Worm (Caenorhabditis elegans) whole organism, L1 larva: Measurements from ENCODE around the gene melo-1.
A peak's percentile ranks its signal among the peaks of the same experiment; 100 is the strongest.

Source experiments
- C04F5.9 ChIP-seq: sonication (generic microtip); optimal IDR thresholded peaks from 2 replicates; lab custom pipeline; 2016; ENCODE audit warnings: missing genetic modification characterization, missing compliant biosample characterization
- C34B4.2 ChIP-seq: sonication (generic microtip); optimal IDR thresholded peaks from 2 replicates; lab custom pipeline; 2017; ENCODE audit warnings: mild to moderate bottlenecking, missing genetic modification characterization, missing compliant biosample characterization
- F16B12.6 ChIP-seq: fragments of 150-350 bp; optimal IDR thresholded peaks from 2 replicates; lab custom pipeline; 2014; ENCODE audit warnings: missing biosample characterization, missing genetic modification characterization
- Y116A8C.19 ChIP-seq: sonication (generic microtip); optimal IDR thresholded peaks from 2 replicates; lab custom pipeline; 2016; ENCODE audit warnings: missing compliant biosample characterization, missing genetic modification characterization, borderline replicate concordance
- aha-1 ChIP-seq: fragments of 150-350 bp; optimal IDR thresholded peaks from 2 replicates; lab custom pipeline; 2014; ENCODE audit warnings: missing biosample characterization, missing genetic modification characterization
- alr-1 ChIP-seq: fragments of 200-800 bp; sonication (Bioruptor generic); optimal IDR thresholded peaks from 2 replicates; lab custom pipeline; 2018; ENCODE audit warnings: borderline replicate concordance, mild to moderate bottlenecking, missing genetic modification characterization, missing compliant biosample characterization
- ama-1 ChIP-seq: fragments of 150-350 bp; optimal IDR thresholded peaks from 2 replicates; lab custom pipeline; 2014
- ceh-8 ChIP-seq: fragments of 200-800 bp; sonication (Bioruptor generic); optimal IDR thresholded peaks from 2 replicates; lab custom pipeline; 2018; ENCODE audit warnings: mild to moderate bottlenecking, missing genetic modification characterization, moderate library complexity, missing compliant biosample characterization
- ceh-88 ChIP-seq: fragments of 200-800 bp; sonication (Bioruptor generic); IDR thresholded peaks from 2 replicates; pipeline ENCODE4 v1.3.6; 2022; ENCODE audit warnings: missing genetic modification characterization, missing compliant biosample characterization
- efl-1 ChIP-seq, 4 experiments: fragments of 150-350 bp; optimal IDR thresholded peaks in 3 of 4; peaks in 1 of 4; 1 replicate in 1 of 4; 2 replicates in 3 of 4; lab custom pipeline; 2014; ENCODE audit warnings: missing biosample characterization in 2 of 4, missing genetic modification characterization in 2 of 4, missing genetic modification reagents in 2 of 4
- egl-27 ChIP-seq, 2 experiments: fragments of 150-350 bp in 1 of 2; sonication (generic microtip); optimal IDR thresholded peaks; 3 replicates each; lab custom pipeline; 2017 to 2018; ENCODE audit warnings: missing biosample characterization in 2 of 2, missing genetic modification characterization in 2 of 2, missing genetic modification reagents in 2 of 2
- elt-2 ChIP-seq: sonication (generic microtip); optimal IDR thresholded peaks from 2 replicates; lab custom pipeline; 2016; ENCODE audit warnings: missing genetic modification characterization, mild to moderate bottlenecking, inconsistent platforms, missing compliant biosample characterization, missing genetic modification reagents
- elt-3 ChIP-seq, 6 experiments: fragments of 150-350 bp in 1 of 6; sonication (generic microtip); optimal IDR thresholded peaks; 2 replicates each; lab custom pipeline; 2017 to 2018; ENCODE audit warnings: missing biosample characterization in 6 of 6, missing genetic modification characterization in 6 of 6, inconsistent platforms in 1 of 6
- fos-1 ChIP-seq: fragments of 150-350 bp; optimal IDR thresholded peaks from 2 replicates; lab custom pipeline; 2014; ENCODE audit warnings: missing biosample characterization, missing genetic modification characterization
- grh-1 ChIP-seq: fragments of 200-800 bp; sonication (Bioruptor generic); IDR thresholded peaks from 2 replicates; pipeline ENCODE4 v1.3.6; 2022; ENCODE audit warnings: missing genetic modification reagents, missing genetic modification characterization, missing compliant biosample characterization
- hlh-4 ChIP-seq: sonication (generic microtip); optimal IDR thresholded peaks from 2 replicates; lab custom pipeline; 2016; ENCODE audit warnings: mild to moderate bottlenecking, missing genetic modification characterization, missing compliant biosample characterization
- irx-1 ChIP-seq: sonication (generic microtip); optimal IDR thresholded peaks from 2 replicates; lab custom pipeline; 2016; ENCODE audit warnings: missing genetic modification characterization, missing compliant biosample characterization
- isw-1 ChIP-seq: fragments of 200-800 bp; sonication (Bioruptor generic); IDR thresholded peaks from 2 replicates; pipeline ENCODE4 v1.3.6; 2022; ENCODE audit warnings: missing genetic modification characterization, missing compliant biosample characterization
- lin-15B ChIP-seq: fragments of 150-350 bp; sonication (generic microtip); optimal IDR thresholded peaks from 3 replicates; lab custom pipeline; 2014; ENCODE audit warnings: missing biosample characterization, missing genetic modification characterization
- lin-39 ChIP-seq: fragments of 150-350 bp; optimal IDR thresholded peaks from 2 replicates; lab custom pipeline; 2014; ENCODE audit warnings: missing biosample characterization, missing genetic modification reagents, missing genetic modification characterization
- mab-9 ChIP-seq: fragments of 200-800 bp; sonication (Bioruptor generic); IDR thresholded peaks from 2 replicates; pipeline ENCODE4 v1.3.6; 2022; ENCODE audit warnings: missing genetic modification reagents, missing genetic modification characterization, missing compliant biosample characterization
- mef-2 ChIP-seq: fragments of 150-350 bp; optimal IDR thresholded peaks from 2 replicates; lab custom pipeline; 2014; ENCODE audit warnings: missing biosample characterization, missing genetic modification characterization
- mep-1 ChIP-seq: fragments of 150-350 bp; optimal IDR thresholded peaks from 2 replicates; lab custom pipeline; 2014; ENCODE audit warnings: missing biosample characterization, missing genetic modification characterization
- nhr-11 ChIP-seq: fragments of 150-350 bp; optimal IDR thresholded peaks from 2 replicates; lab custom pipeline; 2014; ENCODE audit warnings: missing biosample characterization, missing genetic modification characterization
- nhr-28 ChIP-seq: fragments of 150-350 bp; optimal IDR thresholded peaks from 2 replicates; lab custom pipeline; 2014; ENCODE audit warnings: missing biosample characterization, missing genetic modification characterization
- nhr-71 ChIP-seq: sonication (generic microtip); optimal IDR thresholded peaks from 2 replicates; lab custom pipeline; 2016; ENCODE audit warnings: mild to moderate bottlenecking, missing genetic modification characterization, moderate library complexity, missing compliant biosample characterization
- nhr-76 ChIP-seq: sonication (generic microtip); optimal IDR thresholded peaks from 2 replicates; lab custom pipeline; 2017; ENCODE audit warnings: missing biosample characterization, missing genetic modification characterization
- nhr-84 ChIP-seq: sonication (generic microtip); optimal IDR thresholded peaks from 2 replicates; lab custom pipeline; 2017; ENCODE audit warnings: missing biosample characterization, missing genetic modification characterization
- nhr-85 ChIP-seq: sonication (generic microtip); peaks from one replicate; lab custom pipeline; 2016; ENCODE audit warnings: missing genetic modification characterization, inconsistent platforms, missing compliant biosample characterization
- nhr-90 ChIP-seq: sonication (generic microtip); optimal IDR thresholded peaks from 2 replicates; lab custom pipeline; 2016; ENCODE audit warnings: mild to moderate bottlenecking, missing genetic modification characterization, missing compliant biosample characterization; ENCODE audit not compliant: poor library complexity
- pag-3 ChIP-seq: sonication (generic microtip); optimal IDR thresholded peaks from 2 replicates; lab custom pipeline; 2017; ENCODE audit warnings: missing genetic modification characterization, mild to moderate bottlenecking, missing compliant biosample characterization, antibody characterized with exemption, borderline replicate concordance; ENCODE audit not compliant: insufficient read depth
- pqm-1 ChIP-seq: sonication (generic microtip); optimal IDR thresholded peaks from 3 replicates; lab custom pipeline; 2017; ENCODE audit warnings: missing biosample characterization, missing genetic modification characterization
- rnt-1 ChIP-seq: sonication (generic microtip); optimal IDR thresholded peaks from 2 replicates; lab custom pipeline; 2016; ENCODE audit warnings: mild to moderate bottlenecking, missing genetic modification characterization, moderate library complexity, missing compliant biosample characterization
- snpc-4 ChIP-seq: fragments of 150-350 bp; optimal IDR thresholded peaks from 2 replicates; lab custom pipeline; 2014; ENCODE audit warnings: missing biosample characterization, missing genetic modification characterization
- snu-23 ChIP-seq: sonication (generic microtip); optimal IDR thresholded peaks from 2 replicates; lab custom pipeline; 2016; ENCODE audit warnings: missing genetic modification characterization, missing compliant biosample characterization
- sox-4 ChIP-seq: sonication (generic microtip); optimal IDR thresholded peaks from 2 replicates; lab custom pipeline; 2016; ENCODE audit warnings: missing genetic modification characterization, missing compliant biosample characterization
- sptf-1 ChIP-seq: fragments of 150-350 bp; optimal IDR thresholded peaks from 2 replicates; lab custom pipeline; 2014; ENCODE audit warnings: missing biosample characterization, missing genetic modification characterization
- sup-37 ChIP-seq: fragments of 200-800 bp; sonication (Bioruptor generic); optimal IDR thresholded peaks from 2 replicates; lab custom pipeline; 2018; ENCODE audit warnings: mild to moderate bottlenecking, missing genetic modification characterization, missing compliant biosample characterization
- swsn-7 ChIP-seq: sonication (generic microtip); optimal IDR thresholded peaks from 2 replicates; lab custom pipeline; 2016; ENCODE audit warnings: missing genetic modification characterization, missing compliant biosample characterization
- tbx-2 ChIP-seq: sonication (generic microtip); optimal IDR thresholded peaks from 2 replicates; lab custom pipeline; 2016; ENCODE audit warnings: missing genetic modification characterization, missing compliant biosample characterization
- unc-130 ChIP-seq: fragments of 150-350 bp; optimal IDR thresholded peaks from 2 replicates; lab custom pipeline; 2017; ENCODE audit warnings: missing biosample characterization, missing genetic modification characterization, inconsistent platforms
- unc-30 ChIP-seq: sonication (generic microtip); optimal IDR thresholded peaks from 2 replicates; lab custom pipeline; 2017; ENCODE audit warnings: missing biosample characterization, missing genetic modification characterization
- xbp-1 ChIP-seq: sonication (generic microtip); optimal IDR thresholded peaks from 2 replicates; lab custom pipeline; 2016; ENCODE audit warnings: missing genetic modification characterization, missing compliant biosample characterization
- zip-4 ChIP-seq: fragments of 200-800 bp; sonication (Bioruptor generic); optimal IDR thresholded peaks from 2 replicates; lab custom pipeline; 2018; ENCODE audit warnings: mild to moderate bottlenecking, missing genetic modification characterization, moderate library complexity, missing compliant biosample characterization
- ztf-11 ChIP-seq, 2 experiments: sonication (generic microtip); optimal IDR thresholded peaks; 2 replicates each; lab custom pipeline; 2016 to 2017; ENCODE audit warnings: missing genetic modification characterization in 2 of 2, missing biosample characterization in 1 of 2, missing compliant biosample characterization in 1 of 2
- ztf-4 ChIP-seq: fragments of 150-350 bp; optimal IDR thresholded peaks from 2 replicates; lab custom pipeline; 2014; ENCODE audit warnings: missing biosample characterization, missing genetic modification characterization

Gene melo-1

ce11 chrIV:14806903-14807302 lies 20.1 kb downstream of the melo-1 start, which contains the start of gene oig-5:
oig-5 (plus strand) TSS chrIV:14807203.
- TF ChIP-seq C04F5.9 (tag; lab: Kevin White, UChicago) (no peak), snpc-4 (tag; lab: Kevin White, UChicago) (no peak), sox-4 (tag; lab: Kevin White, UChicago) (no peak), swsn-7 (tag; lab: Kevin White, UChicago) (no peak), elt-3 (tag; optimal IDR thresholded peaks at IDR 0.05; lab: Kevin White, UChicago) (no peak), hlh-4 (tag; lab: Kevin White, UChicago) (no peak), mep-1 (no peak), ceh-8 (GFP tag; lab: Kevin White, UChicago) (peak; percentile 5), lin-15B (tag; lab: Kevin White, UChicago) (no peak), unc-130 (no peak), grh-1 (GFP tag; lab: Robert Waterston, UW) (no peak), egl-27 (tag; optimal IDR thresholded peaks at IDR 0.05; lab: Kevin White, UChicago) (no peak), xbp-1 (tag; lab: Kevin White, UChicago) (no peak), mef-2 (tag; lab: Kevin White, UChicago) (no peak), mab-9 (GFP tag; lab: Robert Waterston, UW) (0 out of 2 replicates have a peak, but pooled peaks have one; percentile 7)
- TF ChIP-seq, all 84 proteins: peak for 2

ce11 chrIV:14816288-14816687 lies 29.5 kb downstream of the melo-1 start, which contains the start of gene Y57G11C.46:
Y57G11C.46 (minus strand) TSS chrIV:14816388.
- TF ChIP-seq xbp-1 (tag; lab: Kevin White, UChicago): no peak
- no peak for TF ChIP-seq sox-4 (tag; lab: Kevin White, UChicago)
- no peak for TF ChIP-seq unc-130
- TF ChIP-seq sptf-1 (tag; lab: Kevin White, UChicago): no peak
- TF ChIP-seq unc-30 (tag; lab: Kevin White, UChicago): no peak

- TF ChIP-seq isw-1 (GFP tag; lab: Robert Waterston, UW) (no peak), tbx-2 (tag; lab: Kevin White, UChicago) (no peak), zip-4 (GFP tag; lab: Kevin White, UChicago) (no peak), hlh-4 (tag; lab: Kevin White, UChicago) (no peak), egl-27 (tag; optimal IDR thresholded peaks at IDR 0.05; lab: Kevin White, UChicago) (no peak), snu-23 (GFP tag; lab: Kevin White, UChicago) (no peak), mef-2 (tag; lab: Kevin White, UChicago) (no peak), sptf-1 (tag; lab: Kevin White, UChicago) (no peak), nhr-84 (tag; lab: Kevin White, UChicago) (no peak), aha-1 (tag; lab: Kevin White, UChicago) (no peak), lin-15B (tag; lab: Kevin White, UChicago) (no peak), xbp-1 (tag; lab: Kevin White, UChicago) (no peak), elt-2 (tag; lab: Kevin White, UChicago) (no peak), nhr-11 (tag; lab: Kevin White, UChicago) (no peak), ceh-8 (GFP tag; lab: Kevin White, UChicago) (no peak), nhr-76 (no peak), pqm-1 (tag; lab: Kevin White, UChicago) (no peak), nhr-28 (tag; lab: Kevin White, UChicago) (no peak), pag-3 (no peak), swsn-7 (tag; lab: Kevin White, UChicago) (peak; percentile 10), elt-3 (tag; optimal IDR thresholded peaks at IDR 0.05; lab: Kevin White, UChicago) (peak in 1 of 6 experiments; percentile 2), fos-1 (no peak), Y116A8C.19 (no peak), nhr-90 (tag; lab: Kevin White, UChicago) (peak; percentile 45), rnt-1 (tag; lab: Kevin White, UChicago) (no peak), nhr-71 (tag; lab: Kevin White, UChicago) (peak; percentile 38), mep-1 (no peak), ztf-11 (tag; optimal IDR thresholded peaks at IDR 0.05; lab: Kevin White, UChicago) (no peak), lin-39 (tag; lab: Kevin White, UChicago) (no peak), alr-1 (tag; lab: Kevin White, UChicago) (no peak), ceh-88 (GFP tag; lab: Robert Waterston, UW) (no peak), ama-1 (peak; percentile 38), unc-30 (tag; lab: Kevin White, UChicago) (no peak), irx-1 (tag; lab: Kevin White, UChicago) (no peak), C04F5.9 (tag; lab: Kevin White, UChicago) (no peak), ztf-4 (tag; lab: Kevin White, UChicago) (peak; percentile 37), F16B12.6 (tag; lab: Kevin White, UChicago) (no peak), nhr-85 (tag; lab: Kevin White, UChicago) (peak; percentile 13), efl-1 (optimal IDR thresholded peaks at IDR 0.05; lab: Kevin White, UChicago) (peak in 1 of 2 experiments; percentile 3), efl-1 (GFP tag; optimal IDR thresholded peaks at IDR 0.05 in 1 of 2; lab: Kevin White, UChicago) (no peak), sup-37 (no peak), C34B4.2 (tag; lab: Kevin White, UChicago) (no peak), grh-1 (GFP tag; lab: Robert Waterston, UW) (no peak; the same call in 1 of the 2 replicates)
These were observed 35.4 kb downstream of the melo-1 start for ce11 chrIV:14822267-14822666.
